Fruit fly (Drosophila melanogaster): ENCODE measurements around the gene Srg1.

Srg1 gene

dm6 chr3R:24875939-24876842 lies 11.7 kb upstream of the Srg1 start, which contains the start of gene CG3744 (continued):
- TF ChIP-seq Dp (GFP tag; optimal IDR thresholded peaks at IDR 0.05) = no peak
- TF ChIP-seq CG10959 (GFP tag; IDR thresholded peaks at IDR 0.05) = peak; percentile 88
- TF ChIP-seq inv (GFP tag; IDR thresholded peaks at IDR 0.05; ENCODE audit: partially characterized antibody) = peak; percentile 94
- peak in 1 of 2 experiments; percentile 67 for TF ChIP-seq insv (GFP tag; optimal IDR thresholded peaks at IDR 0.05)
- TF ChIP-seq CG4404 (GFP tag; IDR thresholded peaks at IDR 0.05) = peak; percentile 89
- no peak for TF ChIP-seq dm (GFP tag; optimal IDR thresholded peaks at IDR 0.05)
- peak; percentile 73 for TF ChIP-seq vfl (GFP tag; optimal IDR thresholded peaks at IDR 0.05)
- no peak for TF ChIP-seq Tbp (GFP tag; optimal IDR thresholded peaks at IDR 0.05)
- TF ChIP-seq Dbx (GFP tag; IDR thresholded peaks at IDR 0.05) = peak; percentile 98
- peak; percentile 49 for TF ChIP-seq CG15073 (GFP tag; optimal IDR thresholded peaks at IDR 0.05)
- TF ChIP-seq CG12769 (tag; optimal IDR thresholded peaks at IDR 0.05) = no peak
- peak; percentile 88 for TF ChIP-seq HHEX (GFP tag; optimal IDR thresholded peaks at IDR 0.05)
- TF ChIP-seq CG12744 (GFP tag; optimal IDR thresholded peaks at IDR 0.05) = peak; percentile 60
- peak; percentile 67 for TF ChIP-seq jumu (GFP tag; optimal IDR thresholded peaks at IDR 0.05)
- TF ChIP-seq CG2120 (GFP tag; optimal IDR thresholded peaks at IDR 0.05) = peak; percentile 92
- TF ChIP-seq CG7839 (tag; optimal IDR thresholded peaks at IDR 0.05) = peak; percentile 92
- TF ChIP-seq cwo (GFP tag; optimal IDR thresholded peaks at IDR 0.05) = no peak
- TF ChIP-seq emc (GFP tag; optimal IDR thresholded peaks at IDR 0.05) = peak; percentile 6
- TF ChIP-seq H15 (GFP tag; IDR thresholded peaks at IDR 0.05) = peak; percentile 93
- TF ChIP-seq YL-1 (GFP tag; optimal IDR thresholded peaks at IDR 0.05) = peak; percentile 50
- TF ChIP-seq CG12236 (GFP tag; optimal IDR thresholded peaks at IDR 0.05) = no peak
- peak; percentile 27 for TF ChIP-seq CG11398 (GFP tag; optimal IDR thresholded peaks at IDR 0.05)
- TF ChIP-seq ap (GFP tag; IDR thresholded peaks at IDR 0.05) = peak; percentile 84
- TF ChIP-seq CG8359 (GFP tag; optimal IDR thresholded peaks at IDR 0.05; ENCODE audit: borderline replicate concordance) = peak; percentile 55
- TF ChIP-seq Nf-YC (tag; optimal IDR thresholded peaks at IDR 0.05) = peak; percentile 84
- peak; percentile 92 for TF ChIP-seq BEAF-32 (GFP tag; optimal IDR thresholded peaks at IDR 0.05)
- TF ChIP-seq CG5953 (GFP tag; IDR thresholded peaks at IDR 0.05) = peak; percentile 88
- TF ChIP-seq pho (GFP tag; optimal IDR thresholded peaks at IDR 0.05) = peak; percentile 58
- peak; percentile 92 for TF ChIP-seq Sry-δ (GFP tag; optimal IDR thresholded peaks at IDR 0.05)
- TF ChIP-seq Fer2 (tag; optimal IDR thresholded peaks at IDR 0.05) = peak; percentile 91
- peak; percentile 84 for TF ChIP-seq mld (GFP tag; IDR thresholded peaks at IDR 0.05; ENCODE audit: partially characterized antibody)
- TF ChIP-seq Dref (GFP tag; IDR thresholded peaks at IDR 0.05) = peak; percentile 52
- peak; percentile 74 for TF ChIP-seq mirr (GFP tag; optimal IDR thresholded peaks at IDR 0.05)
- TF ChIP-seq CG3407 (GFP tag; optimal IDR thresholded peaks at IDR 0.05) = peak; percentile 78
- peak; percentile 99 for TF ChIP-seq Rfx (GFP tag; IDR thresholded peaks at IDR 0.05)
- TF ChIP-seq zfh2 (GFP tag; optimal IDR thresholded peaks at IDR 0.05) = peak; percentile 89
- TF ChIP-seq Mes4 (GFP tag; optimal IDR thresholded peaks at IDR 0.05) = no peak
- TF ChIP-seq HLHmδ (GFP tag; optimal IDR thresholded peaks at IDR 0.05) = no peak
- TF ChIP-seq Rx (GFP tag; IDR thresholded peaks at IDR 0.05) = peak; percentile 90
- peak; percentile 68 for TF ChIP-seq pum (GFP tag; optimal IDR thresholded peaks at IDR 0.05)
- no peak for TF ChIP-seq Neu2 (GFP tag; optimal IDR thresholded peaks at IDR 0.05; ENCODE audit: borderline replicate concordance)
- peak; percentile 76 for TF ChIP-seq salm (tag; optimal IDR thresholded peaks at IDR 0.05)
- TF ChIP-seq HLH4C (GFP tag; IDR thresholded peaks at IDR 0.05; ENCODE audit: partially characterized antibody) = peak; percentile 87
- TF ChIP-seq CG12219 (GFP tag; optimal IDR thresholded peaks at IDR 0.05) = peak; percentile 67
- peak; percentile 92 for TF ChIP-seq grau (tag; optimal IDR thresholded peaks at IDR 0.05)
- peak; percentile 88 for TF ChIP-seq lilli (GFP tag; optimal IDR thresholded peaks at IDR 0.05)
- TF ChIP-seq CG7786 (GFP tag; optimal IDR thresholded peaks at IDR 0.05) = peak; percentile 73
- TF ChIP-seq sima (GFP tag; optimal IDR thresholded peaks at IDR 0.05) = no peak
- TF ChIP-seq CG31388 (GFP tag; optimal IDR thresholded peaks at IDR 0.05) = peak; percentile 28

Measured in whole organism, embryonic.